Worm (Caenorhabditis elegans) whole organism, early embryonic: ENCODE data around the gene F36H12.5.

Source experiments
- ama-1 ChIP-seq: fragments of 150-350 bp; optimal IDR thresholded peaks from 2 replicates; lab custom pipeline; 2014
- ets-7 ChIP-seq: sonication (generic microtip); optimal IDR thresholded peaks from 2 replicates; lab custom pipeline; 2016; ENCODE audit warnings: missing genotype, missing genetic modification characterization, missing compliant biosample characterization

ce11 chrIV:5274123-5274581 lies 7.6 kb downstream of the F36H12.5 start, which contains the start of gene slfl-4:
- TF ChIP-seq ets-7 (tag; lab: Kevin White, UChicago): no peak
- TF ChIP-seq ama-1 (lab: Kevin White, UChicago): no peak
